Worm (Caenorhabditis elegans) whole organism, late embryonic: ENCODE measurements around the gene cosa-1.

Experiments
- C38D4.7 ChIP-seq: fragments of 200-800 bp; sonication (Bioruptor generic); optimal IDR thresholded peaks from 2 replicates; lab custom pipeline; 2018; ENCODE audit warnings: mild to moderate bottlenecking, missing genetic modification characterization, moderate library complexity, missing compliant biosample characterization
- pqm-1 ChIP-seq: sonication (generic microtip); optimal IDR thresholded peaks from 2 replicates; lab custom pipeline; 2016; ENCODE audit warnings: missing genetic modification characterization, missing compliant biosample characterization
- ttx-3 ChIP-seq: sonication (generic microtip); optimal IDR thresholded peaks from 2 replicates; lab custom pipeline; 2016; ENCODE audit warnings: missing genetic modification reagents, missing genetic modification characterization, missing compliant biosample characterization

DNA sequence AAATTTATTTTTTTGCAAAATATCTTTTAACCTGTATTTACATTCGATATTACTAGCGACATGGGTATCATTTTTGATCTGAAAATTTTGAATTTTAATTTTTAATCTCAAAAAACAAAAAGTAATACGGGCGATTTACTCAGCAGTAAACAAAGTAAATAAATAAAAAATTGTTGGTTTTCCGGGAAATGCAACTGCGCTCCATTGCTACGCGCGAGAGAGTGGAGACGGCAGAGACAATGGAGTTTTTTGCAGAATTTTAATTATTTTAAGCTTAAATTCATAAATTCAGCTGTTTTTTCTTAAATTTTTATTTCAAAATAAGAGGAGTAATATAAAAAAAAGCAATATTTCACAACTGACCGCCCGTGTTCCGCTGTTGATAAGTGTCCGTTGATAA is 27.2 kb upstream of the cosa-1 start, which contains the start of gene slc-30A9:
- no peak for TF ChIP-seq pqm-1 (tag; lab: Kevin White, UChicago)
- TF ChIP-seq C38D4.7 (GFP tag; lab: Kevin White, UChicago): no peak
- TF ChIP-seq ttx-3 (tag; lab: Kevin White, UChicago): no peak
